Fruit fly (Drosophila melanogaster): ENCODE data around the gene Cdep.

dm6 chr3R:4975315-4975777 is 65.0 kb downstream of the Cdep start:
- no peak for TF ChIP-seq CG14655 (GFP tag; optimal IDR thresholded peaks at IDR 0.05)
- TF ChIP-seq CG32121 (GFP tag; IDR thresholded peaks at IDR 0.05): no peak
- no peak for TF ChIP-seq CG8301 (tag; optimal IDR thresholded peaks at IDR 0.05)
- TF ChIP-seq CG17806 (tag; optimal IDR thresholded peaks at IDR 0.05): no peak
- no peak for TF ChIP-seq rn (GFP tag; IDR thresholded peaks at IDR 0.05)
- TF ChIP-seq CG34367 (tag; optimal IDR thresholded peaks at IDR 0.05): no peak
- TF ChIP-seq Pif1A (GFP tag; optimal IDR thresholded peaks at IDR 0.05): no peak
- 0 out of 3 replicates have a peak, but pooled peaks have one; percentile 7 for TF ChIP-seq CG4496 (GFP tag; IDR thresholded peaks at IDR 0.05)
- TF ChIP-seq gl (tag; optimal IDR thresholded peaks at IDR 0.05): no peak
- TF ChIP-seq EcR (GFP tag; optimal IDR thresholded peaks at IDR 0.05): no peak
- no peak for TF ChIP-seq CG10348 (GFP tag; IDR thresholded peaks at IDR 0.05)

Data from whole organism, pupa.